Fruit fly (Drosophila melanogaster) whole organism, prepupa: ENCODE data around the gene Rab11.

Experiments used
- Blimp-1 ChIP-seq: fragments of 200-800 bp; sonication (Bioruptor generic); optimal IDR thresholded peaks from 3 replicates; lab custom pipeline; 2017; ENCODE audit warnings: missing biosample characterization, missing genetic modification characterization, mild to moderate bottlenecking, moderate library complexity, missing genetic modification reagents
- CG10631 ChIP-seq: fragments of 200-800 bp; sonication (Bioruptor generic); optimal IDR thresholded peaks from 2 replicates; lab custom pipeline; 2016; ENCODE audit warnings: missing biosample characterization, missing genetic modification characterization
- CG10669 ChIP-seq: fragments of 200-800 bp; sonication (Bioruptor generic); optimal IDR thresholded peaks from 3 replicates; lab custom pipeline; 2018; ENCODE audit warnings: missing biosample characterization, mild to moderate bottlenecking, missing genetic modification characterization, moderate library complexity
- CG11294 ChIP-seq: fragments of 200-800 bp; sonication (Bioruptor generic); IDR thresholded peaks from 2 replicates; pipeline ENCODE4 v1.3.6; 2022; ENCODE audit warnings: missing biosample characterization, missing genetic modification characterization
- CG11762 ChIP-seq: fragments of 200-800 bp; sonication (Bioruptor generic); optimal IDR thresholded peaks from 3 replicates; lab custom pipeline; 2016; ENCODE audit warnings: missing biosample characterization, missing genetic modification characterization; ENCODE audit not compliant: insufficient read depth
- CG15336 ChIP-seq: fragments of 200-800 bp; sonication (Bioruptor generic); IDR thresholded peaks from 2 replicates; pipeline ENCODE4 v1.3.6; 2022; ENCODE audit warnings: missing biosample characterization, missing genetic modification characterization
- CG1621 ChIP-seq: fragments of 200-800 bp; sonication (Bioruptor generic); optimal IDR thresholded peaks from 3 replicates; lab custom pipeline; 2018; ENCODE audit warnings: missing biosample characterization, mild to moderate bottlenecking, missing genetic modification characterization
- CG16779 ChIP-seq: fragments of 200-800 bp; sonication (Bioruptor generic); optimal IDR thresholded peaks from 3 replicates; lab custom pipeline; 2017; ENCODE audit warnings: missing biosample characterization, mild to moderate bottlenecking, missing genetic modification characterization
- CG3032 ChIP-seq: fragments of 200-800 bp; optimal IDR thresholded peaks from 2 replicates; lab custom pipeline; 2019; ENCODE audit warnings: missing biosample characterization, mild to moderate bottlenecking, missing genetic modification characterization, moderate library complexity
- CG31627 ChIP-seq: fragments of 200-800 bp; sonication (Bioruptor generic); optimal IDR thresholded peaks from 3 replicates; lab custom pipeline; 2016; ENCODE audit warnings: missing biosample characterization, missing genetic modification characterization
- CG32006 ChIP-seq: fragments of 200-800 bp; sonication (Bioruptor generic); optimal IDR thresholded peaks from 3 replicates; lab custom pipeline; 2017; ENCODE audit warnings: missing biosample characterization, mild to moderate bottlenecking, missing genetic modification characterization
- CG34406 ChIP-seq: fragments of 200-800 bp; sonication (Bioruptor generic); optimal IDR thresholded peaks from 3 replicates; lab custom pipeline; 2016; ENCODE audit warnings: missing biosample characterization, missing genetic modification characterization
- CG3919 ChIP-seq: fragments of 200-800 bp; sonication (Bioruptor generic); optimal IDR thresholded peaks from 3 replicates; lab custom pipeline; 2016; ENCODE audit warnings: missing biosample characterization, missing genetic modification characterization
- CG4318 ChIP-seq: fragments of 200-800 bp; sonication (Bioruptor generic); optimal IDR thresholded peaks from 3 replicates; lab custom pipeline; 2017; ENCODE audit warnings: missing biosample characterization, mild to moderate bottlenecking, missing genetic modification characterization
- CG6163 ChIP-seq: fragments of 200-800 bp; sonication (Bioruptor generic); IDR thresholded peaks from 3 replicates; pipeline ENCODE4 v1.3.6; 2022; ENCODE audit warnings: missing biosample characterization, missing genetic modification characterization
- CG6276 ChIP-seq: fragments of 200-800 bp; sonication (Bioruptor generic); optimal IDR thresholded peaks from 2 replicates; lab custom pipeline; 2017; ENCODE audit warnings: missing biosample characterization, mild to moderate bottlenecking, missing genetic modification characterization
- CG6792 ChIP-seq: fragments of 200-800 bp; sonication (Bioruptor generic); optimal IDR thresholded peaks from 3 replicates; lab custom pipeline; 2016; ENCODE audit warnings: missing biosample characterization, missing genetic modification characterization
- CG6808 ChIP-seq: fragments of 200-800 bp; sonication (Bioruptor generic); optimal IDR thresholded peaks from 3 replicates; lab custom pipeline; 2017; ENCODE audit warnings: missing biosample characterization, missing genetic modification characterization, mild to moderate bottlenecking, moderate library complexity, missing genetic modification reagents
- CG6854 ChIP-seq: fragments of 200-800 bp; sonication (Bioruptor generic); optimal IDR thresholded peaks from 2 replicates; lab custom pipeline; 2017; ENCODE audit warnings: missing biosample characterization, mild to moderate bottlenecking, missing genetic modification characterization
- CG7368 ChIP-seq: fragments of 200-800 bp; sonication (Bioruptor generic); optimal IDR thresholded peaks from 3 replicates; lab custom pipeline; 2016; ENCODE audit warnings: missing biosample characterization, missing genetic modification characterization
- CG8119 ChIP-seq: fragments of 200-800 bp; sonication (Bioruptor generic); IDR thresholded peaks from 3 replicates; pipeline ENCODE4 v1.3.6; 2022; ENCODE audit warnings: missing biosample characterization, missing genetic modification characterization
- CG8632 ChIP-seq: fragments of 200-800 bp; sonication (Bioruptor generic); optimal IDR thresholded peaks from 3 replicates; lab custom pipeline; 2016; ENCODE audit warnings: missing biosample characterization, missing genetic modification characterization
- CG9139 ChIP-seq: fragments of 200-800 bp; sonication (Bioruptor generic); optimal IDR thresholded peaks from 3 replicates; lab custom pipeline; 2017; ENCODE audit warnings: missing biosample characterization, mild to moderate bottlenecking, missing genetic modification characterization
- Eip78C ChIP-seq: fragments of 200-800 bp; sonication (Bioruptor generic); peaks from one replicate; lab custom pipeline; 2016; ENCODE audit warnings: missing biosample characterization, missing genetic modification characterization
- Ets21C ChIP-seq: fragments of 200-800 bp; sonication (Bioruptor generic); optimal IDR thresholded peaks from 3 replicates; lab custom pipeline; 2016; ENCODE audit warnings: missing biosample characterization, missing genetic modification characterization
- Gug ChIP-seq: fragments of 200-800 bp; sonication (Bioruptor generic); IDR thresholded peaks from 2 replicates; pipeline ENCODE4 v1.3.6; 2022; ENCODE audit warnings: missing biosample characterization, missing genetic modification characterization
- Hr4 ChIP-seq: fragments of 200-800 bp; sonication (Bioruptor generic); optimal IDR thresholded peaks from 3 replicates; lab custom pipeline; 2016; ENCODE audit warnings: missing biosample characterization, missing genetic modification characterization
- Lpt ChIP-seq: fragments of 200-800 bp; sonication (Bioruptor generic); optimal IDR thresholded peaks from 3 replicates; lab custom pipeline; 2016; ENCODE audit warnings: missing biosample characterization, missing genetic modification characterization
- Met ChIP-seq: fragments of 200-800 bp; sonication (Bioruptor generic); optimal IDR thresholded peaks from 3 replicates; lab custom pipeline; 2016; ENCODE audit warnings: missing biosample characterization, missing genetic modification characterization
- Smox ChIP-seq: fragments of 200-800 bp; sonication (Bioruptor generic); optimal IDR thresholded peaks from 3 replicates; lab custom pipeline; 2016; ENCODE audit warnings: missing biosample characterization, missing genetic modification characterization
- Sox15 ChIP-seq: fragments of 200-800 bp; sonication (Bioruptor generic); optimal IDR thresholded peaks from 3 replicates; lab custom pipeline; 2016; ENCODE audit warnings: missing biosample characterization, missing genetic modification characterization
- achi ChIP-seq: fragments of 200-800 bp; sonication (Bioruptor generic); optimal IDR thresholded peaks from 3 replicates; lab custom pipeline; 2016; ENCODE audit warnings: missing biosample characterization, missing genetic modification characterization
- acj6 ChIP-seq: fragments of 200-800 bp; sonication (Bioruptor generic); optimal IDR thresholded peaks from 3 replicates; lab custom pipeline; 2016; ENCODE audit warnings: missing biosample characterization, missing genetic modification characterization
- cyc ChIP-seq: fragments of 200-800 bp; sonication (Bioruptor generic); optimal IDR thresholded peaks from 3 replicates; lab custom pipeline; 2016; ENCODE audit warnings: missing biosample characterization, missing genetic modification characterization
- dac ChIP-seq: fragments of 200-800 bp; sonication (Bioruptor generic); optimal IDR thresholded peaks from 2 replicates; lab custom pipeline; 2017; ENCODE audit warnings: missing biosample characterization, mild to moderate bottlenecking, missing genetic modification characterization
- dsx ChIP-seq: fragments of 200-800 bp; optimal IDR thresholded peaks from 3 replicates; lab custom pipeline; 2019; ENCODE audit warnings: missing biosample characterization, mild to moderate bottlenecking, missing genetic modification characterization, moderate library complexity; ENCODE audit not compliant: poor library complexity, severe bottlenecking
- eg ChIP-seq: fragments of 200-800 bp; sonication (Bioruptor generic); IDR thresholded peaks from 3 replicates; pipeline ENCODE4 v1.3.6; 2022; ENCODE audit warnings: missing biosample characterization, missing genetic modification characterization
- fd85E ChIP-seq: fragments of 200-800 bp; sonication (Bioruptor generic); optimal IDR thresholded peaks from 3 replicates; lab custom pipeline; 2016; ENCODE audit warnings: missing biosample characterization, missing genetic modification characterization
- lz ChIP-seq: fragments of 200-800 bp; sonication (Bioruptor generic); optimal IDR thresholded peaks from 3 replicates; lab custom pipeline; 2016; ENCODE audit warnings: missing biosample characterization, missing genetic modification characterization
- net ChIP-seq: fragments of 200-800 bp; sonication (Bioruptor generic); optimal IDR thresholded peaks from 3 replicates; lab custom pipeline; 2016; ENCODE audit warnings: missing biosample characterization, missing genetic modification characterization
- salr ChIP-seq, 2 experiments: fragments of 200-800 bp; sonication (Bioruptor generic); optimal IDR thresholded peaks; 3 replicates each; lab custom pipeline; 2016 to 2018; ENCODE audit warnings: missing biosample characterization in 2 of 2, missing genetic modification characterization in 2 of 2, mild to moderate bottlenecking in 1 of 2
- svp ChIP-seq: fragments of 200-800 bp; sonication (Bioruptor generic); peaks from one replicate; lab custom pipeline; 2016; ENCODE audit warnings: missing biosample characterization, missing genetic modification characterization
- vri ChIP-seq: fragments of 200-800 bp; sonication (Bioruptor generic); optimal IDR thresholded peaks from 3 replicates; lab custom pipeline; 2016; ENCODE audit warnings: missing biosample characterization, mild to moderate bottlenecking, missing genetic modification characterization

Gene Rab11

DNA sequence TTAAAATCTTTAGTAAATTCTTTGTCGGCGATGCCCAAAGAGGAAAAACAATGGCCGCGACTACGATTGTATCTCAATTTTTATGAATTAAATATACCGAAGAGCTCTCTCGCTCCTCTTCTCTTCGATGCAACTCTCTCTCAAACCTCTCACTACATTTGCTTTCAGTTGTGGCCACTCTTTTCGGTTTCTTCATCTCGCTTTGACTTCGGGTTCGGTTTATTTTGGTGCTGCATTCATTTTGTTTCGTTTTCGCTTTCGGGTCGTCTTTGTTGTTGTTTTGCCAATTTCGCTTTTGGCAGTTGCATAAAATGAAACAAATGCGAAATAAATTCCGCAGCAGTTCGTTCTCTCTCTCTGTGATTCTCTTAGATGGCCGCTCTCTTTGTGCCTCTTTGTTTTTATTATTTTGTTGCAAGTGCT lies 41.7 kb downstream of the Rab11 start (continued):
- TF ChIP-seq CG16779 (tag; lab: Kevin White, UChicago) (peak; percentile 96), Met (GFP tag; lab: Kevin White, UChicago) (peak; percentile 50), dsx (GFP tag; lab: Kevin White, UChicago) (peak; percentile 91), CG6808 (peak; percentile 93), Gug (GFP tag; lab: Robert Waterston, UW) (no peak), Hr4 (peak; percentile 61), CG3032 (tag; lab: Kevin White, UChicago) (peak; percentile 69), CG7368 (GFP tag; lab: Kevin White, UChicago) (peak; percentile 73), lz (no peak), achi (peak; percentile 71), net (GFP tag; lab: Kevin White, UChicago) (peak; percentile 86), CG11762 (GFP tag; lab: Kevin White, UChicago) (peak; percentile 53), dac (GFP tag; lab: Kevin White, UChicago) (peak; percentile 69)

DNA sequence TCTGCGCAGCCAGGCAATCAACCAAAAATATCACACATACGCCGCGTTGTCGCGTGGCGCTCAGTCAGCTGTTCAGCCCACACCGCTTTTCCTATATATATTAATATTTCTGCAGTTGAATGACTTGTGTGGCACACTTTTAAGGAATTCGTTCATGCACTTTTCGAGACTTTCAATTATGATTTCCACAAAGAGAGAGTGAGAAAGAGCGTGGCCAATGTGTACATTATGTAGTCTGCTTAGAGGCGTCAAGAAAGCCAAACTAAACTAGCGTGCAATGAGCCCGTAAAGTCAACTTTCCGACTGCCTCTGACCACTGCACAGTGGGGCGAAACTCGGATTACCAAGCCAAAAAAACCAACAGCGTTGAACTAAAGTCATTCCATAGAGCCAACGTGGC lies 42.9 kb downstream of the Rab11 start:
- TF ChIP-seq CG4318 = no peak
- TF ChIP-seq eg (GFP tag; lab: Robert Waterston, UW) = 0 out of 3 replicates have a peak, but pooled peaks have one; percentile 32
- peak; percentile 72 for TF ChIP-seq Eip78C (GFP tag; lab: Kevin White, UChicago)

- TF ChIP-seq CG8632 (GFP tag; lab: Kevin White, UChicago) (peak; percentile 6), net (GFP tag; lab: Kevin White, UChicago) (no peak), CG31627 (peak; percentile 26), lz (peak; percentile 3), svp (GFP tag; lab: Kevin White, UChicago) (peak; percentile 74), Ets21C (GFP tag; lab: Kevin White, UChicago) (no peak), CG15336 (no peak)
These were observed 44.8 kb downstream of the Rab11 start for dm6 chr3R:21155931-21156488.

dm6 chr3R:21156572-21157480 lies 45.6 kb downstream of the Rab11 start:
- TF ChIP-seq acj6 (GFP tag; lab: Kevin White, UChicago) = no peak
- no peak for TF ChIP-seq CG3919 (GFP tag; lab: Kevin White, UChicago)
- TF ChIP-seq svp (GFP tag; lab: Kevin White, UChicago) = no peak
- no peak for TF ChIP-seq Ets21C (GFP tag; lab: Kevin White, UChicago)
- no peak for TF ChIP-seq CG10631 (GFP tag; lab: Kevin White, UChicago)
- no peak for TF ChIP-seq cyc
- TF ChIP-seq eg (GFP tag; lab: Robert Waterston, UW) = no peak
- TF ChIP-seq Hr4 = no peak
- TF ChIP-seq CG6854 = peak; percentile 14
- TF ChIP-seq CG8119 (GFP tag; lab: Robert Waterston, UW) = no peak
- no peak for TF ChIP-seq CG11294
- TF ChIP-seq net (GFP tag; lab: Kevin White, UChicago) = no peak
- TF ChIP-seq CG1621 (tag; lab: Kevin White, UChicago) = no peak
- no peak for TF ChIP-seq lz
- no peak for TF ChIP-seq Blimp-1 (GFP tag; lab: Kevin White, UChicago)
- no peak for TF ChIP-seq CG32006 (GFP tag; lab: Kevin White, UChicago)
- no peak for TF ChIP-seq Smox (GFP tag; lab: Kevin White, UChicago)
- TF ChIP-seq Lpt (GFP tag; lab: Kevin White, UChicago) = no peak
- no peak for TF ChIP-seq CG10669 (GFP tag; lab: Kevin White, UChicago)
- no peak for TF ChIP-seq CG6808
- TF ChIP-seq vri (GFP tag; lab: Kevin White, UChicago) = peak; percentile 76
- TF ChIP-seq fd85E (GFP tag; lab: Kevin White, UChicago) = no peak
- TF ChIP-seq Met (GFP tag; lab: Kevin White, UChicago) = no peak
- no peak for TF ChIP-seq CG6163 (GFP tag; lab: Robert Waterston, UW)
- TF ChIP-seq CG34406 (GFP tag; lab: Kevin White, UChicago) = no peak
- TF ChIP-seq CG31627 = no peak
- peak; percentile 17 for TF ChIP-seq CG9139 (GFP tag; lab: Kevin White, UChicago)
- no peak for TF ChIP-seq CG6276 (GFP tag; lab: Kevin White, UChicago)
- TF ChIP-seq salr (GFP tag; optimal IDR thresholded peaks at IDR 0.05; lab: Kevin White, UChicago) = no peak
- no peak for TF ChIP-seq CG3032 (tag; lab: Kevin White, UChicago)
- no peak for TF ChIP-seq Sox15
- no peak for TF ChIP-seq CG6792 (GFP tag; lab: Kevin White, UChicago)
- no peak for TF ChIP-seq achi
